Fruit fly (Drosophila melanogaster): ENCODE results near the gene CG17803.

The CG17803 gene

dm6 chr3R:17798211-17798737, 3.0 kb downstream of the CG17803 start, which contains the start of gene CG7379 (continued):
- TF ChIP-seq CG9705 (GFP tag; optimal IDR thresholded peaks at IDR 0.05) = peak; percentile 83
- peak; percentile 71 for TF ChIP-seq woc (GFP tag; optimal IDR thresholded peaks at IDR 0.05)
- no peak for TF ChIP-seq tai (GFP tag; optimal IDR thresholded peaks at IDR 0.05)
- peak; percentile 86 for TF ChIP-seq dsf (GFP tag; optimal IDR thresholded peaks at IDR 0.05; ENCODE audit: borderline replicate concordance)
- TF ChIP-seq Jra (GFP tag; optimal IDR thresholded peaks at IDR 0.05) = peak; percentile 95
- TF ChIP-seq br (GFP tag; optimal IDR thresholded peaks at IDR 0.05) = peak; percentile 90
- no peak for TF ChIP-seq pan (optimal IDR thresholded peaks at IDR 0.05)
- TF ChIP-seq dl (GFP tag; optimal IDR thresholded peaks at IDR 0.05; ENCODE audit: insufficient read depth in 1 of 2, partially characterized antibody in 2 of 2) = no peak
- peak; percentile 97 for TF ChIP-seq Hr83 (GFP tag; optimal IDR thresholded peaks at IDR 0.05; ENCODE audit: poor library complexity, severe bottlenecking)

DNA sequence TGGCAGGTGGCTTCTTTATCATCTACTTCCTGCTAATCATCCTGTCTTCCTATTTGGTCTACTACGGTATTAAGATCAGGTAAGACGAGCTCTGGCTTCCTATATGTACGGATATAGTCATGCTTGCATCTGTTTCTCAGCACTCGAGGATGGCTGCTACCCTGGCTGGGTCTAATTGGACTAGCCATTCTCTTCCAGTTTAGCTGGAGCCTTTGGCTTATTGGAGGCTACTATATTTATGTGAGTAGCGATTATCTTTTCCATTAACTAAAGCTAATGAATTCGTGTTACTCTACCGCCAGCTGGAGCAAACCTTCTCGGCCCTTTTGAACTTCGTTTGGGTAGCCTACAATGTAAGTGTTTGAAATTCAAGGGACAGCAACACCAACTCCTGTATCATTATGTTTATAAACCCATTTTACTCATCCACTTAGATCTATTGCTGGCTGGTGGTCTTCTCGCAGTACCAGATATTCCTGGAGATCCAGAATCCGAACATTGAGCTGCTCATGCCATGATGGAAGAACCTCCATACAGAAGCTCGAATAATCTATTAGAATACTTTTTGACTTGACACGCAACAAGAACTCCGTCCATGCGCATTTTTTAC, 5.6 kb downstream of the CG17803 start:
- TF ChIP-seq sage (GFP tag; optimal IDR thresholded peaks at IDR 0.05) (no peak), Abd-B (GFP tag; optimal IDR thresholded peaks at IDR 0.05) (no peak), Rel (GFP tag; optimal IDR thresholded peaks at IDR 0.05) (no peak), Rel (tag; optimal IDR thresholded peaks at IDR 0.05) (no peak), Sp1 (GFP tag; optimal IDR thresholded peaks at IDR 0.05) (no peak), HLH106 (tag; optimal IDR thresholded peaks at IDR 0.05) (no peak), brk (GFP tag; optimal IDR thresholded peaks at IDR 0.05) (no peak), Hr78 (GFP tag; optimal IDR thresholded peaks at IDR 0.05) (no peak), jim (GFP tag; optimal IDR thresholded peaks at IDR 0.05) (no peak), Myc (optimal IDR thresholded peaks at IDR 0.05) (no peak), dsf (GFP tag; optimal IDR thresholded peaks at IDR 0.05; ENCODE audit: borderline replicate concordance) (no peak), h (GFP tag; optimal IDR thresholded peaks at IDR 0.05) (no peak), woc (GFP tag; optimal IDR thresholded peaks at IDR 0.05) (no peak), sv (GFP tag; optimal IDR thresholded peaks at IDR 0.05) (no peak), usp (GFP tag; optimal IDR thresholded peaks at IDR 0.05) (no peak), dl (GFP tag; optimal IDR thresholded peaks at IDR 0.05; ENCODE audit: insufficient read depth in 1 of 2, partially characterized antibody in 2 of 2) (no peak), Jra (GFP tag; optimal IDR thresholded peaks at IDR 0.05) (no peak), CG32264 (GFP tag; optimal IDR thresholded peaks at IDR 0.05) (no peak), Dif (GFP tag; optimal IDR thresholded peaks at IDR 0.05; ENCODE audit: partially characterized antibody) (no peak), N (GFP tag; optimal IDR thresholded peaks at IDR 0.05) (no peak), Dfd (GFP tag; optimal IDR thresholded peaks at IDR 0.05) (no peak)

dm6 chr3R:17795075-17795420, 6.3 kb downstream of the CG17803 start, which contains the start of gene pasi1:
pasi1 (plus strand) TSS chr3R:17795075.
- TF ChIP-seq brk (GFP tag; optimal IDR thresholded peaks at IDR 0.05) (no peak), Myc (optimal IDR thresholded peaks at IDR 0.05) (no peak), pan (optimal IDR thresholded peaks at IDR 0.05) (no peak), h (GFP tag; optimal IDR thresholded peaks at IDR 0.05) (no peak), HLH106 (tag; optimal IDR thresholded peaks at IDR 0.05) (no peak), usp (GFP tag; optimal IDR thresholded peaks at IDR 0.05) (no peak), ey (GFP tag; optimal IDR thresholded peaks at IDR 0.05) (no peak), woc (GFP tag; optimal IDR thresholded peaks at IDR 0.05) (no peak), tai (GFP tag; optimal IDR thresholded peaks at IDR 0.05) (no peak), dmrt93B (GFP tag; optimal IDR thresholded peaks at IDR 0.05) (no peak), sage (GFP tag; optimal IDR thresholded peaks at IDR 0.05) (no peak), Dfd (GFP tag; optimal IDR thresholded peaks at IDR 0.05) (no peak), GATAd (GFP tag; optimal IDR thresholded peaks at IDR 0.05) (no peak), CrebA (GFP tag; optimal IDR thresholded peaks at IDR 0.05; ENCODE audit: borderline replicate concordance) (no peak)

dm6 chr3R:17794335-17795074, 6.8 kb downstream of the CG17803 start, which contains the start of gene CG43102:
CG43102 (minus strand) TSS chr3R:17794490.
- TF ChIP-seq Myc (optimal IDR thresholded peaks at IDR 0.05) (no peak), fru (GFP tag; optimal IDR thresholded peaks at IDR 0.05) (peak; percentile 34), OdsH (GFP tag; optimal IDR thresholded peaks at IDR 0.05) (no peak), br (GFP tag; optimal IDR thresholded peaks at IDR 0.05) (peak; percentile 44), Mio (GFP tag; optimal IDR thresholded peaks at IDR 0.05) (no peak), Jra (GFP tag; optimal IDR thresholded peaks at IDR 0.05) (no peak), lola (GFP tag; optimal IDR thresholded peaks at IDR 0.05) (no peak), Dfd (GFP tag; optimal IDR thresholded peaks at IDR 0.05) (no peak), dsf (GFP tag; optimal IDR thresholded peaks at IDR 0.05; ENCODE audit: borderline replicate concordance) (no peak), foxo (GFP tag; optimal IDR thresholded peaks at IDR 0.05) (peak in 1 of 2 experiments; percentile 76), CrebA (GFP tag; optimal IDR thresholded peaks at IDR 0.05; ENCODE audit: borderline replicate concordance) (no peak), HLH106 (tag; optimal IDR thresholded peaks at IDR 0.05) (peak; percentile 72), Rel (GFP tag; optimal IDR thresholded peaks at IDR 0.05) (no peak), Rel (tag; optimal IDR thresholded peaks at IDR 0.05) (peak; percentile 65), N (GFP tag; optimal IDR thresholded peaks at IDR 0.05) (no peak), Hnf4 (GFP tag; optimal IDR thresholded peaks at IDR 0.05) (peak; percentile 17), sage (GFP tag; optimal IDR thresholded peaks at IDR 0.05) (peak; percentile 42), CG9705 (GFP tag; optimal IDR thresholded peaks at IDR 0.05) (peak; percentile 55), rgr (GFP tag; optimal IDR thresholded peaks at IDR 0.05) (peak; percentile 65), ey (GFP tag; optimal IDR thresholded peaks at IDR 0.05) (peak; percentile 34), Dif (GFP tag; optimal IDR thresholded peaks at IDR 0.05; ENCODE audit: partially characterized antibody) (peak; percentile 61), Hr83 (GFP tag; optimal IDR thresholded peaks at IDR 0.05; ENCODE audit: poor library complexity, severe bottlenecking) (peak; percentile 75), pan (optimal IDR thresholded peaks at IDR 0.05) (no peak), sv (GFP tag; optimal IDR thresholded peaks at IDR 0.05) (peak; percentile 1), Sp1 (GFP tag; optimal IDR thresholded peaks at IDR 0.05) (peak; percentile 70), h (GFP tag; optimal IDR thresholded peaks at IDR 0.05) (peak; percentile 59), dmrt93B (GFP tag; optimal IDR thresholded peaks at IDR 0.05) (peak; percentile 16), psq (GFP tag; optimal IDR thresholded peaks at IDR 0.05) (peak; percentile 52)

All from whole organism, wandering third instar larva.